Worm (Caenorhabditis elegans) whole organism, young adult: Measurements from ENCODE around the gene C08F8.9.

Source experiments
- B0035.1 ChIP-seq: sonication (generic microtip); optimal IDR thresholded peaks from 2 replicates; lab custom pipeline; 2016; ENCODE audit warnings: missing genetic modification characterization, mild to moderate bottlenecking, missing compliant biosample characterization, missing genotype, missing genetic modification reagents
- B0261.1 ChIP-seq: sonication (generic microtip); optimal IDR thresholded peaks from 2 replicates; lab custom pipeline; 2016; ENCODE audit warnings: mild to moderate bottlenecking, missing genetic modification characterization, moderate library complexity, missing compliant biosample characterization
- F10E7.11 ChIP-seq: sonication (generic microtip); optimal IDR thresholded peaks from 2 replicates; lab custom pipeline; 2017; ENCODE audit warnings: mild to moderate bottlenecking, missing genetic modification characterization, moderate library complexity, missing compliant biosample characterization
- F55B11.4 ChIP-seq: sonication (generic microtip); optimal IDR thresholded peaks from 2 replicates; lab custom pipeline; 2016; ENCODE audit warnings: missing compliant biosample characterization, missing genetic modification characterization, borderline replicate concordance; ENCODE audit not compliant: insufficient read depth
- F57A8.1 ChIP-seq: fragments of 200-800 bp; sonication (Bioruptor generic); optimal IDR thresholded peaks from 2 replicates; lab custom pipeline; 2018; ENCODE audit warnings: mild to moderate bottlenecking, missing genetic modification characterization, moderate library complexity, missing compliant biosample characterization
- K11D2.4 ChIP-seq: fragments of 200-800 bp; sonication (Bioruptor generic); IDR thresholded peaks from 2 replicates; pipeline ENCODE4 v1.3.6; 2022; ENCODE audit warnings: missing genetic modification reagents, missing genetic modification characterization, missing compliant biosample characterization
- T26A5.8 ChIP-seq: sonication (generic microtip); optimal IDR thresholded peaks from 2 replicates; lab custom pipeline; 2016; ENCODE audit warnings: missing genetic modification characterization, missing compliant biosample characterization
- Y53F4B.3 ChIP-seq: fragments of 200-800 bp; sonication (Bioruptor generic); IDR thresholded peaks from 2 replicates; pipeline ENCODE4 v1.3.6; 2022; ENCODE audit warnings: missing genetic modification reagents, missing genetic modification characterization, missing compliant biosample characterization
- Y67H2A.10 ChIP-seq: fragments of 200-800 bp; sonication (Bioruptor generic); conservative IDR thresholded peaks from 2 replicates; pipeline ENCODE4 v1.3.6; 2022; ENCODE audit warnings: missing genetic modification reagents, missing genetic modification characterization, missing compliant biosample characterization
- Y79H2A.3 ChIP-seq: fragments of 200-800 bp; sonication (Bioruptor generic); conservative IDR thresholded peaks from 2 replicates; pipeline ENCODE4 v1.3.6; 2022; ENCODE audit warnings: missing genetic modification reagents, missing genetic modification characterization, missing compliant biosample characterization
- akir-1 ChIP-seq: fragments of 200-800 bp; sonication (Bioruptor generic); optimal IDR thresholded peaks from 2 replicates; lab custom pipeline; 2018; ENCODE audit warnings: mild to moderate bottlenecking, missing genetic modification characterization, moderate library complexity, missing compliant biosample characterization
- attf-5 ChIP-seq: fragments of 200-800 bp; sonication (Bioruptor generic); optimal IDR thresholded peaks from 2 replicates; lab custom pipeline; 2018; ENCODE audit warnings: mild to moderate bottlenecking, missing genetic modification characterization, missing compliant biosample characterization
- bed-1 ChIP-seq: fragments of 200-800 bp; sonication (Bioruptor generic); IDR thresholded peaks from 2 replicates; pipeline ENCODE4 v1.3.6; 2022; ENCODE audit warnings: missing genetic modification reagents, missing genetic modification characterization, missing compliant biosample characterization
- cebp-2 ChIP-seq: fragments of 200-800 bp; sonication (Bioruptor generic); IDR thresholded peaks from 2 replicates; pipeline ENCODE4 v1.3.6; 2022; ENCODE audit warnings: missing genetic modification characterization, missing compliant biosample characterization
- ceh-58 ChIP-seq: fragments of 200-800 bp; sonication (Bioruptor generic); IDR thresholded peaks from 2 replicates; pipeline ENCODE4 v1.3.6; 2022; ENCODE audit warnings: missing genetic modification characterization, missing compliant biosample characterization
- ceh-79 ChIP-seq: sonication (generic microtip); optimal IDR thresholded peaks from 2 replicates; lab custom pipeline; 2017; ENCODE audit warnings: mild to moderate bottlenecking, missing genetic modification characterization, missing compliant biosample characterization
- egl-18 ChIP-seq: fragments of 200-800 bp; sonication (Bioruptor generic); IDR thresholded peaks from 2 replicates; pipeline ENCODE4 v1.3.6; 2022; ENCODE audit warnings: missing genetic modification reagents, missing genetic modification characterization, missing compliant biosample characterization
- egrh-3 ChIP-seq: fragments of 200-800 bp; sonication (Bioruptor generic); IDR thresholded peaks from 2 replicates; pipeline ENCODE4 v1.3.6; 2022; ENCODE audit warnings: missing genetic modification reagents, missing genetic modification characterization, missing compliant biosample characterization
- ekl-4 ChIP-seq: fragments of 200-800 bp; sonication (Bioruptor generic); IDR thresholded peaks from 2 replicates; pipeline ENCODE4 v1.3.6; 2022; ENCODE audit warnings: missing genetic modification reagents, missing genetic modification characterization, missing compliant biosample characterization
- ets-4 ChIP-seq: fragments of 200-800 bp; sonication (Bioruptor generic); optimal IDR thresholded peaks from 2 replicates; lab custom pipeline; 2018; ENCODE audit warnings: mild to moderate bottlenecking, missing genetic modification characterization, missing compliant biosample characterization
- him-1 ChIP-seq: sonication (generic microtip); optimal IDR thresholded peaks from 2 replicates; lab custom pipeline; 2016; ENCODE audit warnings: missing genotype, missing genetic modification reagents, missing genetic modification characterization, missing compliant biosample characterization
- hlh-12 ChIP-seq: sonication (generic microtip); optimal IDR thresholded peaks from 2 replicates; lab custom pipeline; 2016; ENCODE audit warnings: missing genetic modification characterization, missing compliant biosample characterization
- lag-1 ChIP-seq: fragments of 200-800 bp; sonication (Bioruptor generic); IDR thresholded peaks from 2 replicates; pipeline ENCODE4 v1.3.6; 2022; ENCODE audit warnings: missing genetic modification reagents, missing genetic modification characterization, missing compliant biosample characterization
- let-607 ChIP-seq, 2 experiments: fragments of 200-800 bp in 1 of 2; sonication (Bioruptor generic) in 1 of 2; sonication (generic microtip) in 1 of 2; optimal IDR thresholded peaks; 2 replicates each; lab custom pipeline; 2016 to 2018; ENCODE audit warnings: mild to moderate bottlenecking in 2 of 2, missing compliant biosample characterization in 2 of 2, missing genetic modification characterization in 2 of 2, moderate library complexity in 2 of 2, missing genotype in 1 of 2
- lin-35 ChIP-seq, 3 experiments: fragments of 150-350 bp in 2 of 3; sonication (generic microtip) in 1 of 3; optimal IDR thresholded peaks; 2 replicates each; lab custom pipeline; 2014 to 2018; ENCODE audit warnings: missing biosample characterization in 3 of 3, missing genetic modification characterization in 3 of 3, missing genetic modification reagents in 3 of 3
- madf-3 ChIP-seq: fragments of 200-800 bp; sonication (Bioruptor generic); IDR thresholded peaks from 2 replicates; pipeline ENCODE4 v1.3.6; 2022; ENCODE audit warnings: missing genetic modification reagents, missing genetic modification characterization, missing compliant biosample characterization
- nhr-27 ChIP-seq: fragments of 200-800 bp; sonication (Bioruptor generic); optimal IDR thresholded peaks from 2 replicates; lab custom pipeline; 2018; ENCODE audit warnings: mild to moderate bottlenecking, missing genetic modification characterization, moderate library complexity, missing compliant biosample characterization
- pbrm-1 ChIP-seq: fragments of 200-800 bp; sonication (Bioruptor generic); IDR thresholded peaks from 2 replicates; pipeline ENCODE4 v1.3.6; 2022; ENCODE audit warnings: missing genetic modification reagents, missing genetic modification characterization, missing compliant biosample characterization
- rcor-1 ChIP-seq: fragments of 200-800 bp; sonication (Bioruptor generic); IDR thresholded peaks from 2 replicates; pipeline ENCODE4 v1.3.6; 2022; ENCODE audit warnings: missing genetic modification reagents, missing genetic modification characterization, missing compliant biosample characterization
- repo-1 ChIP-seq: sonication (generic microtip); optimal IDR thresholded peaks from 2 replicates; lab custom pipeline; 2017; ENCODE audit warnings: mild to moderate bottlenecking, missing genetic modification characterization, missing compliant biosample characterization
- sea-2 ChIP-seq: fragments of 200-800 bp; sonication (Bioruptor generic); IDR thresholded peaks from 2 replicates; pipeline ENCODE4 v1.3.6; 2022; ENCODE audit warnings: missing genetic modification characterization, missing compliant biosample characterization
- snpc-1.1 ChIP-seq: sonication (generic microtip); optimal IDR thresholded peaks from 2 replicates; lab custom pipeline; 2017; ENCODE audit warnings: missing genetic modification characterization, mild to moderate bottlenecking, missing compliant biosample characterization, antibody characterized with exemption, moderate library complexity, missing genotype, missing genetic modification reagents; ENCODE audit not compliant: insufficient read depth
- snpc-1.3 ChIP-seq: sonication (generic microtip); optimal IDR thresholded peaks from 2 replicates; lab custom pipeline; 2017; ENCODE audit warnings: missing genetic modification characterization, mild to moderate bottlenecking, missing compliant biosample characterization, antibody characterized with exemption, moderate library complexity, missing genotype, missing genetic modification reagents; ENCODE audit not compliant: insufficient read depth
- snpc-4 ChIP-seq, 5 experiments: fragments of 150-350 bp in 1 of 5; sonication (generic microtip) in 4 of 5; optimal IDR thresholded peaks; 2 replicates each; lab custom pipeline; 2014 to 2018; ENCODE audit warnings: missing genetic modification characterization in 5 of 5, missing biosample characterization in 3 of 5, antibody characterized with exemption in 2 of 5, mild to moderate bottlenecking in 2 of 5, missing compliant biosample characterization in 2 of 5, missing genotype in 2 of 5, moderate library complexity in 2 of 5, missing genetic modification reagents in 1 of 5
- somi-1 ChIP-seq: fragments of 200-800 bp; sonication (Bioruptor generic); optimal IDR thresholded peaks from 2 replicates; lab custom pipeline; 2018; ENCODE audit warnings: mild to moderate bottlenecking, missing genetic modification characterization, missing compliant biosample characterization
- sptf-2 ChIP-seq: fragments of 200-800 bp; sonication (Bioruptor generic); optimal IDR thresholded peaks from 2 replicates; lab custom pipeline; 2018; ENCODE audit warnings: mild to moderate bottlenecking, missing genetic modification characterization, missing compliant biosample characterization
- tbx-9 ChIP-seq: sonication (generic microtip); optimal IDR thresholded peaks from 2 replicates; lab custom pipeline; 2016; ENCODE audit warnings: borderline replicate concordance, missing genetic modification characterization, inconsistent platforms, missing compliant biosample characterization
- ztf-22 ChIP-seq: fragments of 200-800 bp; sonication (Bioruptor generic); optimal IDR thresholded peaks from 2 replicates; lab custom pipeline; 2018; ENCODE audit warnings: mild to moderate bottlenecking, missing genetic modification characterization, moderate library complexity, missing compliant biosample characterization
- ztf-25 ChIP-seq: fragments of 200-800 bp; sonication (Bioruptor generic); IDR thresholded peaks from 2 replicates; pipeline ENCODE4 v1.3.6; 2022; ENCODE audit warnings: missing genetic modification reagents, missing genetic modification characterization, missing compliant biosample characterization
- ztf-3 ChIP-seq: fragments of 200-800 bp; sonication (Bioruptor generic); optimal IDR thresholded peaks from 2 replicates; lab custom pipeline; 2018; ENCODE audit warnings: mild to moderate bottlenecking, missing genetic modification characterization, missing compliant biosample characterization
- ztf-6 ChIP-seq: fragments of 200-800 bp; sonication (Bioruptor generic); IDR thresholded peaks from 2 replicates; pipeline ENCODE4 v1.3.6; 2022; ENCODE audit warnings: missing genetic modification reagents, missing genetic modification characterization, missing compliant biosample characterization

C08F8.9 gene

DNA sequence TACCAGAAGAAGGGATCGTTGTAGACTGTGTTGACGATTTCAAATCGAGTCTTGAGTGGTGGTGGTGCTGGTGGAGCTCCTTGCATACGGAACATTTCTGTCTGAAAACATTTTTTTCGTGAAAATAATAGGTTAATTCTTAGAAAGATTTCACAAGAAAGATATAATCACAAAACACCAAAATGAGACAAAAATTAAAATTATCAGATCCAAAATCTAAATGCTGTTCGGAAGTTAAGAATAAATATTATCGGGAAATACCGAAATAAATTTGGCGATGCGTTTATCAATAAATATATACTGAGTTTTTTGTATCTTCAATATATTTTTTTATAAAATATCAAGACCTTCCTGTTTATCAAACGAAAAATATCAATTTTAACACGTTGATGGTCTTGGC is at the start of gene C08F8.9:
C08F8.9 (minus strand) TSS at position 101 of the 400 bp plus-strand sequence.
- TF ChIP-seq lag-1 (no peak), egl-18 (GFP tag; lab: Robert Waterston, UW) (no peak), snpc-1.1 (tag; lab: Kevin White, UChicago) (no peak), bed-1 (GFP tag; lab: Robert Waterston, UW) (no peak), F10E7.11 (tag; lab: Kevin White, UChicago) (no peak), ztf-6 (GFP tag; lab: Robert Waterston, UW) (no peak), rcor-1 (no peak), somi-1 (GFP tag; lab: Kevin White, UChicago) (no peak), ztf-22 (GFP tag; lab: Kevin White, UChicago) (no peak)

DNA sequence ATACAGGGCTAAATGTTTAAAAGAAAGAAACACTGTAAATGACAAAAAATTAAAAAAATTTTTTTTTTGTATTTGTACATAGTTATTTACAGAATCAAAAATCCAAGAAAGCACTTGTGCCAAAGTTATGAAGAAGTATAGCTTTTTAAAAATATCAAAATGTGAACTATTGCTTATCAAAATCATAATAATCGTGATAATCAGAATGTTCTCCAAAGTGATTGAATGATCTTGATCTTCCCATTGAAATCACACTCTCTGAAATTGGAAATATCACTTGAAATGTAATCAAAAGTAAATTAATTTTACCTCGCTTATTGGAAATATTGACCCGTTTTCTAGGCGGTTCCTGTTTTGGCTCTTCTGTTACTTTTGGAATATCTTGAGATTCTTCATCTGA is 48.1 kb upstream of the C08F8.9 start:
- TF ChIP-seq Y53F4B.3 (GFP tag; lab: Robert Waterston, UW) (no peak), him-1 (tag; lab: Kevin White, UChicago) (no peak), ceh-58 (no peak), ets-4 (GFP tag; lab: Kevin White, UChicago) (no peak), T26A5.8 (tag; lab: Kevin White, UChicago) (no peak), let-607 (tag; optimal IDR thresholded peaks at IDR 0.05; lab: Kevin White, UChicago) (no peak), F55B11.4 (no peak), ztf-6 (GFP tag; lab: Robert Waterston, UW) (no peak), sea-2 (GFP tag; lab: Robert Waterston, UW) (no peak), ztf-22 (GFP tag; lab: Kevin White, UChicago) (no peak), Y67H2A.10 (GFP tag; lab: Robert Waterston, UW) (no peak), ekl-4 (GFP tag; lab: Robert Waterston, UW) (no peak), F57A8.1 (no peak), B0261.1 (tag; lab: Kevin White, UChicago) (no peak), ztf-25 (no peak), pbrm-1 (no peak), K11D2.4 (no peak), snpc-4 (GFP tag; optimal IDR thresholded peaks at IDR 0.05; lab: Kevin White, UChicago) (no peak), snpc-4 (tag; optimal IDR thresholded peaks at IDR 0.05; lab: Kevin White, UChicago) (no peak)
- TF ChIP-seq, all 124 proteins: peak for 0

DNA sequence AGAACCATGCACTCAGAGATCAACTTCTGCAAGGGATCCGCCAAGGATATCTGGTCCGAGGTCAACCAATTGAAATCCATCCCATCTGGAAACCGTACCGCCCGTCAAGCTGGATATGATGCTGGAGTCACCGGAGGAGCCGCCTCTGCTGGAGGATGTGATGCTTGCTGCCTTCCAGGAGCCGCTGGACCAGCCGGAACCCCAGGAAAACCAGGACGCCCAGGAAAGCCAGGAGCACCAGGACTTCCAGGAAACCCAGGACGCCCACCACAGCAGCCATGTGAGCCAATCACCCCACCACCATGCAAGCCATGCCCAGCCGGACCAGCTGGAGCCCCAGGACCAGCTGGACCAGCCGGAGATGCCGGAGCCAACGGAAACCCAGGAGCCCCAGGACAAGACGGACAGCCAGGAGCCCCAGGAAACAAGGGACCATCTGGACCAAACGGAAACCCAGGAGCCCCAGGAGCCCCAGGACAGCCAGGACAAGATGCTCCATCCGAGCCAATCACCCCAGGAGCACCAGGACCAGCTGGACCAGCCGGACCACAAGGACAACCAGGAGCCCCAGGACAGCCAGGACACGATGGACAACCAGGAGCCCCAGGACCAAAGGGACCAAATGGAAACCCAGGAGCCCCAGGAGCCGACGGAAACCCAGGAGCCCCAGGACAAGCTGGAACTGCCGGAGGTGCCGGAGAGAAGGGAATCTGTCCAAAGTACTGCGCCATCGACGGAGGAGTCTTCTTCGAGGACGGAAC is 47.5 kb upstream of the C08F8.9 start:
- TF ChIP-seq cebp-2 (GFP tag; lab: Robert Waterston, UW) (0 out of 2 replicates have a peak, but pooled peaks have one; percentile 5), egrh-3 (GFP tag; lab: Robert Waterston, UW) (peak; percentile 96)

DNA sequence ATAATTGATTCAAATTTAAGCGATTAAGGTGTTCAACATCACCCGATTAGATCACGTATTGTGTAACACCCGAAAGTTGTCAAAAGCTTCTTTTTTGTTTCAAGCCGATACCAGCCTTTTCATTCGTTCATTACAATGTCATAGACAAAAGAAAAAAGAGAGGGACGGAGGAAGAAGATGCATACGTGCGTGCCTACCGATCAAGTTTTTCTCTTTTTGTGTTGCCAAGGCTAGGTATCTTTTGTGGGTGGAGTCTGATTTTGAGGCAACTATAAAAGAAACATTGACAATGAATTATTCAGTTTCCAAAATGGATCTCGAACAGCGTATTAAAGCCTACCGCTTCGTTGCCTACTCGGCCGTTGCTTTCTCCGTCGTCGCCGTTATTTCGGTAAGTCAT is 46.8 kb upstream of the C08F8.9 start, which contains the start of gene col-125:
col-125 (plus strand) TSS at position 301 of the 400 bp plus-strand sequence.
- no peak for TF ChIP-seq ztf-3 (GFP tag; lab: Kevin White, UChicago)
- no peak for TF ChIP-seq F57A8.1
- no peak for TF ChIP-seq repo-1 (tag; lab: Kevin White, UChicago)
- TF ChIP-seq akir-1 = no peak
- TF ChIP-seq, all 124 proteins: peak for 0

DNA sequence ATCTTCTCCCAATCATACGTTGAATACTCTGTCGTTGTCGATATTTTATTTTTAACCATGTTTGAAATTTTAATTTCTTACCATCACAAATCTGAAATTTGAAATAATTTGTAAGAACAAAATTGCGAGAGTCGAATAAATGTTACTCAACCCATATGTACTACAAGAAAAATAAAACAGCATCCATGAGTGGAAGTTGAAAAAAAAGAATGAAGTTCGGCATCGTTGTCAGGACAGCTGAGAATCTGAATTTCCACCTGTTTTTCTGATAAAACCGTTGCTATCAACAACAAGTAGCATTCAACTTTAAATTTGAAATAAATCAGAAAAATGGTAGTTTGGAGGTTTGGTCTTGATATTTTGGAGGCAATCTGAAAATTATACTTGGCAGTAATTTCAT is 45.5 kb upstream of the C08F8.9 start, which contains the start of gene C29F4.3:
C29F4.3 (minus strand) TSS at position 101 of the 400 bp plus-strand sequence.
- TF ChIP-seq tbx-9 (tag; lab: Kevin White, UChicago) (no peak), sptf-2 (GFP tag; lab: Kevin White, UChicago) (no peak), madf-3 (GFP tag; lab: Robert Waterston, UW) (no peak), hlh-12 (tag; lab: Kevin White, UChicago) (no peak), nhr-27 (tag; lab: Kevin White, UChicago) (no peak), ceh-79 (tag; lab: Kevin White, UChicago) (no peak), Y79H2A.3 (GFP tag; lab: Robert Waterston, UW) (no peak), snpc-1.3 (tag; lab: Kevin White, UChicago) (no peak), attf-5 (GFP tag; lab: Kevin White, UChicago) (no peak), ceh-58 (no peak), lin-35 (GFP tag; optimal IDR thresholded peaks at IDR 0.05; lab: Kevin White, UChicago) (no peak), B0035.1 (no peak)
